Worm (Caenorhabditis elegans): ENCODE results near the gene W02B3.3.

W02B3.3 gene

DNA sequence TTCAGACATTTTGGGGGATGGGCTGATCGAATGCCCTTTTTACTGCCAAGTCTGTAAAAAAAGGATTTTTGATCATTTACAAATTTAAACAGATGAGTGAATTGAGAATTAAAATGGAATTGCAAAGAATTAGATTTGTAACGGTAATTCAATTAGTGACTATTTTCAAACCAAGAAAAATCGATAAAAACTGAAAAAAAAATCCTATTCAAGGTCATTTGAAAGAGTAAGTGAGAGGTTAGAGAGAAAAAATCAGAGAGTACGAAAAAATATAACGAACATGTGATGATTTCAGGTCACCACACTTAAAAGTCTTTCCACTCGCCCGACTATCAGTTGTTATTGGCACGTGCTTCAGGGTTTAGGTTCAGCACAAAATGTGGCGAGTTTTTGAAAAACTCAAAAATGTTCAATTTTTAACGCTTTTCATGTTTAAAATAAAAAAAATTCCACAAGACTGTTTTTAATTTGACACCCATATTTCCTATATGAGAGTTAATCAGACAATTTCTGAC, 48.0 kb downstream of the W02B3.3 start, which contains the start of gene T19C3.4 (continued):
- 0 out of 2 replicates have a peak, but pooled peaks have one; percentile 44 for TF ChIP-seq php-3 (GFP tag; IDR thresholded peaks at IDR 0.05)
